Fruit fly (Drosophila melanogaster): ENCODE measurements around the gene CG31643.

CG31643 gene

DNA sequence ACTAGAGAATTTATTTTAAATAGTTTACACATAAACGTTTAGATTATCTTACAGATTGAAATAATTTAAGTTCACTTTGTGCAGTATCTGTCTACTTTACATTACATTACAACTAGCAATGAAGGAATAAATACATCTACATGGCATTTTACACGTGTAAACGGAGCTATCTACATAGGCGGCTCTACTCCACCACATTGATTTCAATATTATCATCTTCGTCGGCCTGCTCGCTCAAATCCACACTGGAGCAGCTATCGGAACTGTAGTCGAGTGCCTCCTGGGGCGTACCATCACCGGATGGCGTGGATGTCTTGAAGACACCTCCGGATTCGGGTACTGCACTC lies 24.9 kb upstream of the CG31643 start:
- TF ChIP-seq CG10366 (GFP tag; IDR thresholded peaks at IDR 0.05), result no peak
- TF ChIP-seq klu (GFP tag; IDR thresholded peaks at IDR 0.05), result no peak
- TF ChIP-seq CG16813 (GFP tag; IDR thresholded peaks at IDR 0.05; ENCODE audit: partially characterized antibody), result peak; percentile 64
- TF ChIP-seq Scr (GFP tag; IDR thresholded peaks at IDR 0.05; ENCODE audit: partially characterized antibody), result peak; percentile 37; the same call in 1 of the 2 replicates
- peak; percentile 65 for TF ChIP-seq Bgb (GFP tag; IDR thresholded peaks at IDR 0.05; ENCODE audit: partially characterized antibody)
- peak; percentile 64 for TF ChIP-seq amos (GFP tag; IDR thresholded peaks at IDR 0.05; ENCODE audit: partially characterized antibody)
- peak; percentile 33; the same call in 1 of the 3 replicates for TF ChIP-seq vnd (GFP tag; IDR thresholded peaks at IDR 0.05; ENCODE audit: partially characterized antibody)
- TF ChIP-seq knrl (GFP tag; IDR thresholded peaks at IDR 0.05; ENCODE audit: partially characterized antibody), result peak; percentile 47; the same call in 2 of the 3 replicates
- peak; percentile 51; the same call in 1 of the 3 replicates for TF ChIP-seq CG6791 (GFP tag; IDR thresholded peaks at IDR 0.05; ENCODE audit: partially characterized antibody)
- TF ChIP-seq bbx (GFP tag; IDR thresholded peaks at IDR 0.05; ENCODE audit: partially characterized antibody), result peak; percentile 65
- TF ChIP-seq CTCF (GFP tag; optimal IDR thresholded peaks at IDR 0.05), result peak; percentile 65

DNA sequence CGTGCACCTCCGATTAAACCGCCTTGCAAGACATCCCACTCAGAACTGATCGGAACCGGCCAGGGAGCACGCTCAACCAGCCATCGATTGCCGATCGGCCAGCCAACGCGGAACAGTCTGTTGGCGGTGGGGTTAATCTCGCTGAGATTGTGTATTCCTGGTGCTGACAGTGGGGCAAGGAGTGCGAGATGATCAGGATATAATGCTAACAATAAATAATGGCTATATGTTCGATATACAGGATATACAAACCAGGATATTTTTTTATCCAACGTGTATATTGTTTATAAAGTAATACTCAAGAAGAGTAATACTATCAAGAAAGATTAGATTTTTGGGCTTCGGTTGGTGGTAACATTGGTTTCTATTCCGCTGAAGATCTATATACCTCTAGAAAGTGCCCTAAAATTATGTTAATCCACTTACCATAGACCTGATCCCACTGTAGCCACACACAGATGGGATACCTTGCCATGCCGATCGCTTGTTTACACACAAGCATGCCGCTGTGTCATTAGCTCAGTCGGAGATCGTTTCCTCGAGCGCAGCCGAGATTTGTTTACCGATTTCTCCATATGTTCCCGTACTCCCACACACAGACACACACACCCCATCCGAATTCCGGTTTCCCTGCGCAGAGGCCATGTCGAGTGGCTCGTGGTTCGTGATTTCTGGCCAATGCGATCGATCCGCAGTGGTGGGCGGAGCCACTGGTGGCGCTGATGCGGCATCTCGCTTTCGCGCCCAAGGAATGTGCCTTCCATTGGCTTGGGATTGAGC lies 18.4 kb upstream of the CG31643 start, which contains the start of gene H2.0:
Gene H2.0, minus strand, starts transcription at position 51 of the 780 bp plus-strand sequence.
- TF ChIP-seq CG17385 (GFP tag; optimal IDR thresholded peaks at IDR 0.05) (peak; percentile 8), cg (GFP tag; optimal IDR thresholded peaks at IDR 0.05) (peak; percentile 78), CG11560 (tag; IDR thresholded peaks at IDR 0.05) (no peak), pzg (GFP tag; optimal IDR thresholded peaks at IDR 0.05) (no peak), CG17186 (GFP tag; optimal IDR thresholded peaks at IDR 0.05) (no peak), mirr (GFP tag; optimal IDR thresholded peaks at IDR 0.05) (no peak), kni (GFP tag; optimal IDR thresholded peaks at IDR 0.05) (peak; percentile 74), row (GFP tag; IDR thresholded peaks at IDR 0.05) (peak; percentile 67), D19A (tag; optimal IDR thresholded peaks at IDR 0.05) (peak; percentile 35), kah (GFP tag; optimal IDR thresholded peaks at IDR 0.05) (peak; percentile 5), CG13624 (GFP tag; optimal IDR thresholded peaks at IDR 0.05) (no peak), Hr51 (GFP tag; optimal IDR thresholded peaks at IDR 0.05) (no peak), CG15601 (tag; optimal IDR thresholded peaks at IDR 0.05) (peak; percentile 36), CG8388 (GFP tag; optimal IDR thresholded peaks at IDR 0.05) (no peak), stwl (tag; optimal IDR thresholded peaks at IDR 0.05) (no peak), CG14050 (GFP tag; IDR thresholded peaks at IDR 0.05) (no peak), CG15514 (GFP tag; optimal IDR thresholded peaks at IDR 0.05) (no peak), Nf-YA (GFP tag; IDR thresholded peaks at IDR 0.05) (peak; percentile 59; the same call in 1 of the 2 replicates), fd96Cb (tag; optimal IDR thresholded peaks at IDR 0.05) (peak; percentile 38), Bgb (GFP tag; IDR thresholded peaks at IDR 0.05; ENCODE audit: partially characterized antibody) (0 out of 2 replicates have a peak, but pooled peaks have one; percentile 10), ERR (GFP tag; optimal IDR thresholded peaks at IDR 0.05) (no peak), nau (GFP tag; optimal IDR thresholded peaks at IDR 0.05) (no peak), CG3838 (GFP tag; optimal IDR thresholded peaks at IDR 0.05) (no peak), grau (tag; optimal IDR thresholded peaks at IDR 0.05) (peak; percentile 56), CG18262 (tag; optimal IDR thresholded peaks at IDR 0.05) (peak; percentile 74), Bdp1 (GFP tag; optimal IDR thresholded peaks at IDR 0.05) (no peak), CG10462 (GFP tag; optimal IDR thresholded peaks at IDR 0.05) (no peak), Kr (GFP tag; optimal IDR thresholded peaks at IDR 0.05) (peak; percentile 7), Adf1 (GFP tag; IDR thresholded peaks at IDR 0.05) (no peak), mam (GFP tag; optimal IDR thresholded peaks at IDR 0.05) (no peak), Doc2 (GFP tag; IDR thresholded peaks at IDR 0.05) (no peak), unc-4 (GFP tag; IDR thresholded peaks at IDR 0.05; ENCODE audit: partially characterized antibody) (no peak), kay (GFP tag; optimal IDR thresholded peaks at IDR 0.05) (no peak), usp (GFP tag; optimal IDR thresholded peaks at IDR 0.05) (no peak), pho (GFP tag; optimal IDR thresholded peaks at IDR 0.05) (no peak), CG14860 (GFP tag; IDR thresholded peaks at IDR 0.05; ENCODE audit: partially characterized antibody) (no peak), Hand (GFP tag; optimal IDR thresholded peaks at IDR 0.05) (no peak)

All from whole organism, embryonic.